Fruit fly (Drosophila melanogaster): ENCODE measurements around the gene CG13606.
A peak's percentile ranks its signal among the peaks of the same experiment; 100 is the strongest.

The CG13606 gene

DNA sequence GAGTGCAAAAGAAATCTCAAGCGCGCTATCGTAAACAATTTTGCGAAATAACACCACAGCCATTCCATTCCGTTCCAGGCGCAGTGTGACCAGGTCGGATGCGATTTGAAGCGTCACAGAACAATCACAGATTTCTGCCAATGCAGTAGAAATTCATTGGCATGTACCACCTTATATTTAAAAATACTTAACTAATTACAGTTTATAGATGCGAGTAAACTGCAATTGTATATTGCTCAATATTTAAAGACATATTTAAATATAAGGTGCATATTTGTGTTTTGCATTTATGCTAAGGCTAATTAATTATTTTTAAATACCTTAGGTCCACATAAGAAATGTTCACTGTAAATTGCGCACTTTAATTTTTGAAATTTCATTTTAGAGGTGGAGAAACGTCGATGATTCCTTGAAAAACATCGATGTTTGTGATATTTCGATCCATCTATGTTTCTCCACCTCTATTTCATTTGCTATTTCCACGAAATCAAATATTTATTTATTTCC is 21.0 kb downstream of the CG13606 start, which contains the start of the genes SMC6 and CG6204 (continued):
- TF ChIP-seq CG15514 (GFP tag; optimal IDR thresholded peaks at IDR 0.05) (peak; percentile 85), CG10979 (tag; optimal IDR thresholded peaks at IDR 0.05) (peak; percentile 92), lmd (GFP tag; IDR thresholded peaks at IDR 0.05) (peak; percentile 97), CG4282 (GFP tag; optimal IDR thresholded peaks at IDR 0.05) (peak; percentile 13), BtbVII (GFP tag; optimal IDR thresholded peaks at IDR 0.05) (peak; percentile 84), Bteb2 (GFP tag; optimal IDR thresholded peaks at IDR 0.05) (peak; percentile 90), sqz (GFP tag; optimal IDR thresholded peaks at IDR 0.05) (peak; percentile 84), bigmax (GFP tag; optimal IDR thresholded peaks at IDR 0.05) (no peak), CG10274 (GFP tag; optimal IDR thresholded peaks at IDR 0.05) (peak; percentile 75), Rfx (GFP tag; IDR thresholded peaks at IDR 0.05) (peak; percentile 97), CG6175 (GFP tag; IDR thresholded peaks at IDR 0.05) (peak; percentile 86), ash1 (GFP tag; optimal IDR thresholded peaks at IDR 0.05) (peak; percentile 19), CG3838 (GFP tag; optimal IDR thresholded peaks at IDR 0.05) (peak; percentile 71), CG31388 (GFP tag; optimal IDR thresholded peaks at IDR 0.05) (peak; percentile 86), sc (optimal IDR thresholded peaks at IDR 0.05) (no peak), sc (GFP tag; optimal IDR thresholded peaks at IDR 0.05) (peak; percentile 78), tap (tag; optimal IDR thresholded peaks at IDR 0.05) (peak; percentile 95), bcd (GFP tag; optimal IDR thresholded peaks at IDR 0.05) (peak; percentile 94), rib (GFP tag; IDR thresholded peaks at IDR 0.05) (peak; percentile 90), pho (GFP tag; optimal IDR thresholded peaks at IDR 0.05) (peak; percentile 89), fd102C (GFP tag; optimal IDR thresholded peaks at IDR 0.05) (peak; percentile 52), CG11398 (GFP tag; optimal IDR thresholded peaks at IDR 0.05) (peak; percentile 52), C15 (GFP tag; IDR thresholded peaks at IDR 0.05) (peak; percentile 81), sisA (GFP tag; IDR thresholded peaks at IDR 0.05) (peak; percentile 95), sens-2 (GFP tag; IDR thresholded peaks at IDR 0.05) (peak; percentile 85), grn (GFP tag; optimal IDR thresholded peaks at IDR 0.05) (no peak), Sin3A (optimal IDR thresholded peaks at IDR 0.05) (peak; percentile 14), Bgb (GFP tag; IDR thresholded peaks at IDR 0.05; ENCODE audit: partially characterized antibody) (0 out of 2 replicates have a peak, but pooled peaks have one; percentile 23), phol (tag; optimal IDR thresholded peaks at IDR 0.05) (peak; percentile 95), da (GFP tag; optimal IDR thresholded peaks at IDR 0.05) (peak; percentile 59), vfl (GFP tag; optimal IDR thresholded peaks at IDR 0.05) (peak; percentile 80), emc (GFP tag; optimal IDR thresholded peaks at IDR 0.05) (peak; percentile 40), tup (GFP tag; optimal IDR thresholded peaks at IDR 0.05) (peak; percentile 52), CG17802 (tag; optimal IDR thresholded peaks at IDR 0.05) (peak; percentile 75), CG16863 (GFP tag; optimal IDR thresholded peaks at IDR 0.05) (peak; percentile 74), cg (GFP tag; optimal IDR thresholded peaks at IDR 0.05) (no peak), ken (GFP tag; IDR thresholded peaks at IDR 0.05) (peak; percentile 93), prd (optimal IDR thresholded peaks at IDR 0.05) (no peak), prd (GFP tag; IDR thresholded peaks at IDR 0.05) (peak; percentile 97), Fer1 (GFP tag; optimal IDR thresholded peaks at IDR 0.05) (peak; percentile 93), CG32772 (GFP tag; IDR thresholded peaks at IDR 0.05) (peak; percentile 95), pfk (GFP tag; optimal IDR thresholded peaks at IDR 0.05) (peak; percentile 82), croc (GFP tag; conservative IDR thresholded peaks at IDR 0.05) (peak; percentile 85), grau (tag; optimal IDR thresholded peaks at IDR 0.05) (peak; percentile 100), trh (GFP tag; optimal IDR thresholded peaks at IDR 0.05) (peak; percentile 78), BEAF-32 (GFP tag; optimal IDR thresholded peaks at IDR 0.05) (peak; percentile 71), NK7.1 (GFP tag; optimal IDR thresholded peaks at IDR 0.05) (peak; percentile 80), bowl (GFP tag; IDR thresholded peaks at IDR 0.05) (peak; percentile 83), hth (optimal IDR thresholded peaks at IDR 0.05) (no peak), caup (GFP tag; optimal IDR thresholded peaks at IDR 0.05; ENCODE audit: severe bottlenecking) (peak; percentile 89), Fer3 (tag; optimal IDR thresholded peaks at IDR 0.05) (peak; percentile 97), CG12236 (GFP tag; optimal IDR thresholded peaks at IDR 0.05) (peak; percentile 66)

Measured in whole organism, embryonic.